Worm (Caenorhabditis elegans) whole organism, L4/young adult: ENCODE results near the gene lelo-2.

Source experiments
- W03F9.2 ChIP-seq: fragments of 150-350 bp; optimal IDR thresholded peaks from 2 replicates; lab custom pipeline; 2014; ENCODE audit warnings: missing biosample characterization, missing genetic modification characterization
- dao-5 ChIP-seq: sonication (generic microtip); optimal IDR thresholded peaks from 2 replicates; lab custom pipeline; 2016; ENCODE audit warnings: missing genotype, missing genetic modification characterization, moderate library complexity, missing compliant biosample characterization
- him-1 ChIP-seq: sonication (generic microtip); optimal IDR thresholded peaks from 2 replicates; lab custom pipeline; 2016; ENCODE audit warnings: missing genotype, missing genetic modification reagents, missing genetic modification characterization, missing compliant biosample characterization

DNA sequence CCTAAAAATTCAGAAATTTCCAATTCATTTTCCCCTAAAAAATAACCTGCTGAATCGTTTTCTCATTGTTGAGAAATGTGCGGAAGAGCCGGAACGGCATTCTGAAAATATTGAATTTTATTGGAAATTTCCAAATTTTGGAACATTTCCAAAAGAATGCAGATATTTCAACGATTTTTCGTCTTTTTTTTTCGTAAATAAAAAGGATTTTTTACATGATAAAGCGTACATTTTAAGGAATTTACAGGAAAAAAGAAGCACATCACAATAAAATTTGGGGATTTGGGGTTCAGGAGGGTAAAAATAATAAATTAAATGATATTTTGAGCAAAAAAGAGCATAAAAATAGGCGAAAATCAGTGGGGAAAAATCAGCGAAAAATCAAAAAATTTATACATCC lies 17.9 kb downstream of the lelo-2 start, which contains the start of gene Y82E9BR.22:
- no peak for TF ChIP-seq him-1
- TF ChIP-seq W03F9.2 (tag; lab: Kevin White, UChicago), result no peak
- no peak for TF ChIP-seq dao-5 (tag; lab: Kevin White, UChicago)
